Worm (Caenorhabditis elegans) whole organism, young adult: ENCODE results near the gene sra-2.

Source experiments
- B0019.2 ChIP-seq: fragments of 200-800 bp; sonication (Bioruptor generic); conservative IDR thresholded peaks from 2 replicates; pipeline ENCODE4 v1.3.6; 2022; ENCODE audit warnings: missing genetic modification reagents, missing genetic modification characterization, missing compliant biosample characterization
- B0035.1 ChIP-seq: sonication (generic microtip); optimal IDR thresholded peaks from 2 replicates; lab custom pipeline; 2016; ENCODE audit warnings: missing genetic modification characterization, mild to moderate bottlenecking, missing compliant biosample characterization, missing genotype, missing genetic modification reagents
- C06A6.2 ChIP-seq: fragments of 200-800 bp; sonication (Bioruptor generic); conservative IDR thresholded peaks from 2 replicates; pipeline ENCODE4 v1.3.6; 2022; ENCODE audit warnings: missing genetic modification characterization, missing compliant biosample characterization
- F22D6.2 ChIP-seq: sonication (generic microtip); optimal IDR thresholded peaks from 2 replicates; lab custom pipeline; 2016; ENCODE audit warnings: mild to moderate bottlenecking, missing genetic modification characterization, missing compliant biosample characterization
- F23B12.7 ChIP-seq: sonication (generic microtip); optimal IDR thresholded peaks from 2 replicates; lab custom pipeline; 2017; ENCODE audit warnings: missing genetic modification characterization, mild to moderate bottlenecking, missing compliant biosample characterization, antibody characterized with exemption, moderate library complexity; ENCODE audit not compliant: insufficient read depth
- F37B4.10 ChIP-seq: fragments of 200-800 bp; sonication (Bioruptor generic); IDR thresholded peaks from 2 replicates; pipeline ENCODE4 v1.3.6; 2022; ENCODE audit warnings: missing genetic modification characterization, missing compliant biosample characterization
- F39B2.1 ChIP-seq: fragments of 200-800 bp; sonication (Bioruptor generic); IDR thresholded peaks from 2 replicates; pipeline ENCODE4 v1.3.6; 2022; ENCODE audit warnings: missing genetic modification reagents, missing genetic modification characterization, missing compliant biosample characterization
- F52B5.7 ChIP-seq: sonication (generic microtip); optimal IDR thresholded peaks from 2 replicates; lab custom pipeline; 2016; ENCODE audit warnings: mild to moderate bottlenecking, missing genetic modification characterization, missing compliant biosample characterization
- F57A8.1 ChIP-seq: fragments of 200-800 bp; sonication (Bioruptor generic); optimal IDR thresholded peaks from 2 replicates; lab custom pipeline; 2018; ENCODE audit warnings: mild to moderate bottlenecking, missing genetic modification characterization, moderate library complexity, missing compliant biosample characterization
- F57C9.4 ChIP-seq: sonication (generic microtip); optimal IDR thresholded peaks from 2 replicates; lab custom pipeline; 2017; ENCODE audit warnings: mild to moderate bottlenecking, missing genetic modification characterization, missing compliant biosample characterization
- Y53F4B.3 ChIP-seq: fragments of 200-800 bp; sonication (Bioruptor generic); IDR thresholded peaks from 2 replicates; pipeline ENCODE4 v1.3.6; 2022; ENCODE audit warnings: missing genetic modification reagents, missing genetic modification characterization, missing compliant biosample characterization
- Y53G8AR.9 ChIP-seq: fragments of 200-800 bp; sonication (Bioruptor generic); conservative IDR thresholded peaks from 2 replicates; pipeline ENCODE4 v1.3.6; 2022; ENCODE audit warnings: missing genetic modification reagents, missing genetic modification characterization, missing compliant biosample characterization
- Y56A3A.18 ChIP-seq: fragments of 200-800 bp; sonication (Bioruptor generic); IDR thresholded peaks from 2 replicates; pipeline ENCODE4 v1.3.6; 2022; ENCODE audit warnings: missing genetic modification reagents, missing genetic modification characterization, missing compliant biosample characterization
- Y95B8A.8 ChIP-seq: fragments of 200-800 bp; sonication (Bioruptor generic); IDR thresholded peaks from 2 replicates; pipeline ENCODE4 v1.3.6; 2022; ENCODE audit warnings: missing genetic modification reagents, missing genetic modification characterization, missing compliant biosample characterization
- ZK185.1 ChIP-seq: sonication (generic microtip); optimal IDR thresholded peaks from 2 replicates; lab custom pipeline; 2016; ENCODE audit warnings: mild to moderate bottlenecking, missing genetic modification characterization, missing compliant biosample characterization; ENCODE audit not compliant: poor library complexity, severe bottlenecking
- aptf-2 ChIP-seq: fragments of 200-800 bp; sonication (Bioruptor generic); conservative IDR thresholded peaks from 2 replicates; pipeline ENCODE4 v1.3.6; 2022; ENCODE audit warnings: missing genetic modification reagents, missing genetic modification characterization, missing compliant biosample characterization
- athp-1 ChIP-seq: sonication (generic microtip); optimal IDR thresholded peaks from 2 replicates; lab custom pipeline; 2017; ENCODE audit warnings: mild to moderate bottlenecking, missing genetic modification characterization, missing compliant biosample characterization
- attf-3 ChIP-seq: fragments of 200-800 bp; sonication (Bioruptor generic); conservative IDR thresholded peaks from 2 replicates; pipeline ENCODE4 v1.3.6; 2022; ENCODE audit warnings: missing genetic modification reagents, missing genetic modification characterization, missing compliant biosample characterization
- bed-1 ChIP-seq: fragments of 200-800 bp; sonication (Bioruptor generic); IDR thresholded peaks from 2 replicates; pipeline ENCODE4 v1.3.6; 2022; ENCODE audit warnings: missing genetic modification reagents, missing genetic modification characterization, missing compliant biosample characterization
- bed-2 ChIP-seq: fragments of 200-800 bp; sonication (Bioruptor generic); IDR thresholded peaks from 2 replicates; pipeline ENCODE4 v1.3.6; 2022; ENCODE audit warnings: missing genetic modification reagents, missing genetic modification characterization, missing compliant biosample characterization
- ceh-79 ChIP-seq: sonication (generic microtip); optimal IDR thresholded peaks from 2 replicates; lab custom pipeline; 2017; ENCODE audit warnings: mild to moderate bottlenecking, missing genetic modification characterization, missing compliant biosample characterization
- ceh-91 ChIP-seq: fragments of 200-800 bp; sonication (Bioruptor generic); IDR thresholded peaks from 2 replicates; pipeline ENCODE4 v1.3.6; 2022; ENCODE audit warnings: missing genetic modification reagents, missing genetic modification characterization, missing compliant biosample characterization
- chd-7 ChIP-seq: sonication (generic microtip); optimal IDR thresholded peaks from 2 replicates; lab custom pipeline; 2016; ENCODE audit warnings: mild to moderate bottlenecking, missing genetic modification characterization, moderate library complexity, missing compliant biosample characterization
- dpl-1 ChIP-seq: fragments of 150-350 bp; optimal IDR thresholded peaks from 2 replicates; lab custom pipeline; 2014; ENCODE audit warnings: missing biosample characterization, missing genetic modification reagents, missing genetic modification characterization
- egl-18 ChIP-seq: fragments of 200-800 bp; sonication (Bioruptor generic); IDR thresholded peaks from 2 replicates; pipeline ENCODE4 v1.3.6; 2022; ENCODE audit warnings: missing genetic modification reagents, missing genetic modification characterization, missing compliant biosample characterization
- ekl-4 ChIP-seq: fragments of 200-800 bp; sonication (Bioruptor generic); IDR thresholded peaks from 2 replicates; pipeline ENCODE4 v1.3.6; 2022; ENCODE audit warnings: missing genetic modification reagents, missing genetic modification characterization, missing compliant biosample characterization
- ets-4 ChIP-seq: fragments of 200-800 bp; sonication (Bioruptor generic); optimal IDR thresholded peaks from 2 replicates; lab custom pipeline; 2018; ENCODE audit warnings: mild to moderate bottlenecking, missing genetic modification characterization, missing compliant biosample characterization
- him-1 ChIP-seq: sonication (generic microtip); optimal IDR thresholded peaks from 2 replicates; lab custom pipeline; 2016; ENCODE audit warnings: missing genotype, missing genetic modification reagents, missing genetic modification characterization, missing compliant biosample characterization
- hlh-26 ChIP-seq: fragments of 200-800 bp; sonication (Bioruptor generic); conservative IDR thresholded peaks from 2 replicates; pipeline ENCODE4 v1.3.6; 2022; ENCODE audit warnings: missing genetic modification reagents, missing genetic modification characterization, missing compliant biosample characterization
- hmg-1.2 ChIP-seq: fragments of 200-800 bp; sonication (Bioruptor generic); IDR thresholded peaks from 2 replicates; pipeline ENCODE4 v1.3.6; 2022; ENCODE audit warnings: missing genetic modification reagents, missing genetic modification characterization, missing compliant biosample characterization
- hrde-1 ChIP-seq: sonication (generic microtip); optimal IDR thresholded peaks from 2 replicates; lab custom pipeline; 2016; ENCODE audit warnings: missing genetic modification characterization, mild to moderate bottlenecking, missing compliant biosample characterization, moderate library complexity, missing genotype, missing genetic modification reagents, borderline replicate concordance
- lag-1 ChIP-seq: fragments of 200-800 bp; sonication (Bioruptor generic); IDR thresholded peaks from 2 replicates; pipeline ENCODE4 v1.3.6; 2022; ENCODE audit warnings: missing genetic modification reagents, missing genetic modification characterization, missing compliant biosample characterization
- let-526 ChIP-seq: fragments of 200-800 bp; sonication (Bioruptor generic); IDR thresholded peaks from 2 replicates; pipeline ENCODE4 v1.3.6; 2022; ENCODE audit warnings: missing genetic modification reagents, missing genetic modification characterization, missing compliant biosample characterization
- lin-26 ChIP-seq: fragments of 200-800 bp; sonication (Bioruptor generic); IDR thresholded peaks from 2 replicates; pipeline ENCODE4 v1.3.6; 2022; ENCODE audit warnings: missing genetic modification reagents, missing genetic modification characterization, missing compliant biosample characterization
- lin-35 ChIP-seq, 3 experiments: fragments of 150-350 bp in 2 of 3; sonication (generic microtip) in 1 of 3; optimal IDR thresholded peaks; 2 replicates each; lab custom pipeline; 2014 to 2018; ENCODE audit warnings: missing biosample characterization in 3 of 3, missing genetic modification characterization in 3 of 3, missing genetic modification reagents in 3 of 3
- lir-1 ChIP-seq: fragments of 200-800 bp; sonication (Bioruptor generic); conservative IDR thresholded peaks from 2 replicates; pipeline ENCODE4 v1.3.6; 2022; ENCODE audit warnings: missing genetic modification reagents, missing genetic modification characterization, missing compliant biosample characterization
- lsl-1 ChIP-seq: fragments of 200-800 bp; sonication (Bioruptor generic); optimal IDR thresholded peaks from 2 replicates; lab custom pipeline; 2018; ENCODE audit warnings: mild to moderate bottlenecking, missing genetic modification characterization, moderate library complexity, missing compliant biosample characterization
- lsy-27 ChIP-seq: sonication (generic microtip); optimal IDR thresholded peaks from 2 replicates; lab custom pipeline; 2017; ENCODE audit warnings: missing genetic modification characterization, mild to moderate bottlenecking, missing compliant biosample characterization, antibody characterized with exemption, missing genotype, borderline replicate concordance; ENCODE audit not compliant: insufficient read depth
- mes-4 ChIP-seq: sonication (generic microtip); optimal IDR thresholded peaks from 2 replicates; lab custom pipeline; 2016; ENCODE audit warnings: missing genotype, missing genetic modification characterization, missing compliant biosample characterization
- nfya-1 ChIP-seq: sonication (generic microtip); optimal IDR thresholded peaks from 2 replicates; lab custom pipeline; 2017; ENCODE audit warnings: antibody characterized with exemption, missing compliant biosample characterization, missing genetic modification characterization, borderline replicate concordance; ENCODE audit not compliant: insufficient read depth
- rec-8 ChIP-seq, 2 experiments: sonication (generic microtip); optimal IDR thresholded peaks; 2 replicates each; lab custom pipeline; 2016; ENCODE audit warnings: mild to moderate bottlenecking in 2 of 2, missing genetic modification characterization in 2 of 2, missing genetic modification reagents in 2 of 2, missing genotype in 2 of 2, missing biosample characterization in 1 of 2, missing compliant biosample characterization in 1 of 2, moderate library complexity in 1 of 2
- snpc-4 ChIP-seq, 5 experiments: fragments of 150-350 bp in 1 of 5; sonication (generic microtip) in 4 of 5; optimal IDR thresholded peaks; 2 replicates each; lab custom pipeline; 2014 to 2018; ENCODE audit warnings: missing genetic modification characterization in 5 of 5, missing biosample characterization in 3 of 5, antibody characterized with exemption in 2 of 5, mild to moderate bottlenecking in 2 of 5, missing compliant biosample characterization in 2 of 5, missing genotype in 2 of 5, moderate library complexity in 2 of 5, missing genetic modification reagents in 1 of 5
- sptf-2 ChIP-seq: fragments of 200-800 bp; sonication (Bioruptor generic); optimal IDR thresholded peaks from 2 replicates; lab custom pipeline; 2018; ENCODE audit warnings: mild to moderate bottlenecking, missing genetic modification characterization, missing compliant biosample characterization
- unc-130 ChIP-seq: sonication (generic microtip); optimal IDR thresholded peaks from 2 replicates; lab custom pipeline; 2016; ENCODE audit warnings: missing genetic modification reagents, missing genetic modification characterization, missing compliant biosample characterization
- zfh-2 ChIP-seq: fragments of 200-800 bp; sonication (Bioruptor generic); conservative IDR thresholded peaks from 2 replicates; pipeline ENCODE4 v1.3.6; 2022; ENCODE audit warnings: missing genetic modification reagents, missing genetic modification characterization, missing compliant biosample characterization
- ztf-28 ChIP-seq: fragments of 200-800 bp; sonication (Bioruptor generic); IDR thresholded peaks from 2 replicates; pipeline ENCODE4 v1.3.6; 2022; ENCODE audit warnings: missing genetic modification reagents, missing genetic modification characterization, missing compliant biosample characterization

Gene sra-2

DNA sequence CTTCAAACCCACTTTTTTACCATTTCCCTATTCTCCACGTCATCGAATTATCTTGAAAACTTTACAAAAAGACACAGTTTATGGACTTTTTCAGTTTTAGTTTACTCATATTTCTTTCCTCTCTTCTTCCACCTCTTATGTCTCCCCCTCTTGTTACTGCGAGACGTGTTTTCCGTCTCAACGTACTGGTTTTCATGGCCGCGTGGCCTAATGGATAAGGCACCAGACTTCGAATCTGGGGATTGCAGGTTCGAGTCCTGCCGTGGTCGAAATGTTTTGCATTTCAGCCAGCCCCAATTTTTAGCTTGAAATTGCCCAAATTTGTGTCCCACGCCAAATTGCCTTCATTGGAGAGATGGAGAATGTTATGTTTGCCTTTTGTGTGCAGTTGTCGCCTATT, 37.5 kb downstream of the sra-2 start (continued):
- peak; percentile 0 for TF ChIP-seq dpl-1 (GFP tag; lab: Kevin White, UChicago)
- TF ChIP-seq egl-18 = no peak
- peak; percentile 32 for TF ChIP-seq B0035.1 (tag; lab: Kevin White, UChicago)
- TF ChIP-seq ceh-91 (GFP tag; lab: Robert Waterston, UW) = no peak
- no peak for TF ChIP-seq bed-2
- TF ChIP-seq F37B4.10 = 0 out of 2 replicates have a peak, but pooled peaks have one; percentile 35
- TF ChIP-seq ztf-28 (GFP tag; lab: Robert Waterston, UW) = 0 out of 2 replicates have a peak, but pooled peaks have one; percentile 58
- TF ChIP-seq let-526 (GFP tag; lab: Robert Waterston, UW) = no peak; the same call in 1 of the 2 replicates
- TF ChIP-seq Y53G8AR.9 = peak; percentile 65; the same call in 1 of the 2 replicates
- peak; percentile 68 for TF ChIP-seq athp-1 (tag; lab: Kevin White, UChicago)
- 0 out of 2 replicates have a peak, but pooled peaks have one; percentile 65 for TF ChIP-seq aptf-2 (GFP tag; lab: Robert Waterston, UW)
- TF ChIP-seq C06A6.2 (GFP tag; lab: Robert Waterston, UW) = 0 out of 2 replicates have a peak, but pooled peaks have one; percentile 17
- 0 out of 2 replicates have a peak, but pooled peaks have one; percentile 57 for TF ChIP-seq bed-1 (GFP tag; lab: Robert Waterston, UW)
- no peak for TF ChIP-seq hlh-26 (GFP tag; lab: Robert Waterston, UW)
- 0 out of 2 replicates have a peak, but pooled peaks have one; percentile 62 for TF ChIP-seq ekl-4 (GFP tag; lab: Robert Waterston, UW)
- TF ChIP-seq ceh-79 (tag; lab: Kevin White, UChicago) = no peak
- no peak for TF ChIP-seq Y53F4B.3 (GFP tag; lab: Robert Waterston, UW)
- peak; percentile 49 for TF ChIP-seq unc-130
- peak; percentile 53 for TF ChIP-seq lsl-1
- TF ChIP-seq lin-35 (GFP tag; optimal IDR thresholded peaks at IDR 0.05; lab: Kevin White, UChicago) = peak in 1 of 3 experiments; percentile 3
- peak; percentile 72 for TF ChIP-seq attf-3 (GFP tag; lab: Robert Waterston, UW)
- no peak; the same call in 1 of the 2 replicates for TF ChIP-seq Y95B8A.8 (GFP tag; lab: Robert Waterston, UW)
- peak; percentile 90 for TF ChIP-seq F57A8.1 (GFP tag; lab: Kevin White, UChicago)
- TF ChIP-seq F57C9.4 = no peak
- no peak for TF ChIP-seq lsy-27 (tag; lab: Kevin White, UChicago)
- peak; percentile 64 to 90 for TF ChIP-seq rec-8 (tag; optimal IDR thresholded peaks at IDR 0.05; lab: Kevin White, UChicago)
- peak; percentile 12 for TF ChIP-seq sptf-2 (GFP tag; lab: Kevin White, UChicago)
- TF ChIP-seq mes-4 (tag; lab: Kevin White, UChicago) = peak; percentile 58
- peak; percentile 80 for TF ChIP-seq chd-7 (tag; lab: Kevin White, UChicago)
- peak; percentile 72 for TF ChIP-seq hmg-1.2 (GFP tag; lab: Robert Waterston, UW)
- TF ChIP-seq hrde-1 = peak; percentile 68
- TF ChIP-seq zfh-2 (GFP tag; lab: Robert Waterston, UW) = no peak
- peak; percentile 98 for TF ChIP-seq him-1 (tag; lab: Kevin White, UChicago)
- TF ChIP-seq ets-4 = no peak
- TF ChIP-seq F39B2.1 (GFP tag; lab: Robert Waterston, UW) = no peak
- peak; percentile 77; the same call in 1 of the 2 replicates for TF ChIP-seq Y56A3A.18 (GFP tag; lab: Robert Waterston, UW)
- TF ChIP-seq F22D6.2 (tag; lab: Kevin White, UChicago) = no peak
- TF ChIP-seq nfya-1 (tag; lab: Kevin White, UChicago) = no peak
- TF ChIP-seq lag-1 (GFP tag; lab: Robert Waterston, UW) = no peak
- peak; percentile 84 for TF ChIP-seq F23B12.7 (tag; lab: Kevin White, UChicago)
- peak; percentile 56 for TF ChIP-seq ZK185.1 (tag; lab: Kevin White, UChicago)
- TF ChIP-seq snpc-4 (GFP tag; optimal IDR thresholded peaks at IDR 0.05; lab: Kevin White, UChicago) = peak; percentile 63
- TF ChIP-seq snpc-4 (tag; optimal IDR thresholded peaks at IDR 0.05; lab: Kevin White, UChicago) = peak in 3 of 4 experiments; percentile 44 to 74 (median 65)
- no peak for TF ChIP-seq B0019.2
- peak; percentile 97 for TF ChIP-seq lin-26 (GFP tag; lab: Robert Waterston, UW)
- peak; percentile 83 for TF ChIP-seq F52B5.7
- no peak for TF ChIP-seq lir-1 (GFP tag; lab: Robert Waterston, UW)
